Worm (Caenorhabditis elegans): ENCODE results near the gene sre-4.
A peak's percentile ranks its signal among the peaks of the same experiment; 100 is the strongest.
"Not testable (repeated sequence)": the region's sequence is repeated elsewhere in the genome, so short reads cannot be mapped to it uniquely, and the experiment has no call there.

sre-4 gene

DNA sequence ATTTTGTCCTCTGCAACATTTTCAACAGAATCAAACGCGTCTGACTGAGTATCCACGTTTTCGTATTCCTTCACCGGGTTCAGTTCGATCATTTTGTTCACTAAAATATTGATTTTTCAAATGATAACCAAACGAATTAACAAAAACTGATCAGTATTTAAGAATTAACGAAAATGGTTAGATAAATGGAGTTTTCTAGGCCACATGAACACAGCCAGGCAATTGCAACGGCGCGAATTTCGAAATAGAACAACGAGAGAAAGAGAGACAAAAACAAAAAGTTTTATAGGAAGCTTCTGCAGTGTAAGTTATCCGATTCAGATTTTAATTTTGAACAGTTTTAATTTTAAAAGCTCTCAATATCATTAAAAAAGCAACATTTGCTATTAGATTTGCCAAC is 7.1 kb downstream of the sre-4 start, which contains the start of gene sna-2:
TSS of gene sna-2 (minus strand) at position 100 of the 400 bp plus-strand sequence.
- TF ChIP-seq lin-35 (GFP tag; optimal IDR thresholded peaks at IDR 0.05) (peak in 1 of 3 experiments; percentile 83), dpff-1 (tag; optimal IDR thresholded peaks at IDR 0.05) (no peak), dpl-1 (GFP tag; optimal IDR thresholded peaks at IDR 0.05) (peak; percentile 60), F23B12.7 (tag; optimal IDR thresholded peaks at IDR 0.05; ENCODE audit: insufficient read depth) (no peak), snpc-4 (GFP tag; optimal IDR thresholded peaks at IDR 0.05) (no peak), snpc-4 (tag; optimal IDR thresholded peaks at IDR 0.05) (peak in 1 of 4 experiments; percentile 26), efl-1 (GFP tag; optimal IDR thresholded peaks at IDR 0.05) (peak; percentile 46), B0019.2 (GFP tag; conservative IDR thresholded peaks at IDR 0.05) (no peak), egl-44 (GFP tag; IDR thresholded peaks at IDR 0.05) (no peak), madf-6 (GFP tag; IDR thresholded peaks at IDR 0.05) (0 out of 2 replicates have a peak, but pooled peaks have one; percentile 27), ZK185.1 (tag; optimal IDR thresholded peaks at IDR 0.05; ENCODE audit: poor library complexity, severe bottlenecking) (no peak), lin-26 (GFP tag; IDR thresholded peaks at IDR 0.05) (no peak), ekl-4 (GFP tag; IDR thresholded peaks at IDR 0.05) (no peak), K11D2.4 (GFP tag; IDR thresholded peaks at IDR 0.05) (no peak), lin-54 (GFP tag; optimal IDR thresholded peaks at IDR 0.05) (peak; percentile 58), F57C9.4 (tag; optimal IDR thresholded peaks at IDR 0.05) (no peak), F49E8.2 (tag; optimal IDR thresholded peaks at IDR 0.05; ENCODE audit: insufficient read depth) (no peak)

DNA sequence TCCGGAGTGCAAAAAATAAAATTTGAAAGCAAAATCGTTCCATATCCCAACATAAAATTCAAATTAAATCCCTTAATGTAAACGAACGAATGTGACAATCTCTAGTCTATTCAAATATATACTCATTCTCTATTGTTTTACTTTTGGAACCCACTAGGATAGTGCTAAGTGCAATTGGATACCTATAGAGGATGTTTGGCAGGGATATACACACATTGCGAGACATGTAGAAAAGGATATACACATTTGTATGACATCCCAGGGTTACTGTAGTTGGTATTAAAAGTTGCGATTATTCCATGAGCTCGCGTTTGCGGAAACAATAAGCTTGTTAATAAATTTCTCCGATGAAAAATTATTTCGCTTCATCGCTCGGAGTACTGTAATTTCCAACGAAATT is 11.1 kb downstream of the sre-4 start:
- TF ChIP-seq gei-17 (GFP tag; optimal IDR thresholded peaks at IDR 0.05) = no peak
- no peak for TF ChIP-seq Y95B8A.8 (GFP tag; IDR thresholded peaks at IDR 0.05)
- TF ChIP-seq ets-4 (GFP tag; optimal IDR thresholded peaks at IDR 0.05) = no peak
- no peak for TF ChIP-seq nfya-1 (tag; optimal IDR thresholded peaks at IDR 0.05; ENCODE audit: borderline replicate concordance, insufficient read depth)
- no peak for TF ChIP-seq ztf-3 (GFP tag; optimal IDR thresholded peaks at IDR 0.05)
- no peak for TF ChIP-seq aptf-2 (GFP tag; conservative IDR thresholded peaks at IDR 0.05)
- no peak for TF ChIP-seq fkh-3 (tag; optimal IDR thresholded peaks at IDR 0.05)
- no peak for TF ChIP-seq mel-28 (tag; optimal IDR thresholded peaks at IDR 0.05; ENCODE audit: borderline replicate concordance)
- TF ChIP-seq B0261.1 (tag; optimal IDR thresholded peaks at IDR 0.05) = no peak
- TF ChIP-seq ztf-6 (GFP tag; IDR thresholded peaks at IDR 0.05) = no peak

DNA sequence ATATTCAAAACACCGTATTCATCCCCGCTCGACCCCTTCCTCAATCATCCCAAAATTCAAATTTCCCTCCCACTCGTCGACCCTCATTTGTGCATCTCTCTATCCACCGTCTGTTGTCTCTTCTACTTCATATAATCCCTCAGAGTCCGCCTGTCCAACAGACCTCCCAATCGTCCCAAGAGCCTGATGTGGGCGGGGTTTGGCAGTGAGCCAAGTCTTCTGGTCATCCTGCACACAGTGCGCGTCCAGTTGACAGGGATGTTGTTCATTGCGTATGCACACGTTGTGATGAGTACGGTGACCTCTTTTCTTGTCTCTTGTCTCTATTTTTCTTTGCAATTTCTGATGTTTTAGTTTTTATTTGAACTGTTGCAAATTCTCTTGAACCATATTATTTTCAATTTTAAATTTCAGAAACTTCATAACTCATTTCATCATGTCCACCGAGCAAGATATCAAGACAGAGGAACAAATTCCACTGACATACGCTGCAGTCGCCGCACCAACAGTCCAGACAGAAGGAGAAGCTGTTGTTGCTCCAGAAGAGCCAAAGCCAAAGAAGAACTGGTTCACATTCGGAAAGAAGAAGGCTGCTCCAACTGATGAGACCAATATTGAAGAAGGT is 12.4 kb downstream of the sre-4 start, which contains the start of gene cav-1:
TSS of gene cav-1 (plus strand) at position 415 of the 625 bp plus-strand sequence.
- TF ChIP-seq unc-62 (GFP tag; optimal IDR thresholded peaks at IDR 0.05) (peak; percentile 34), aptf-3 (GFP tag; IDR thresholded peaks at IDR 0.05) (no peak), aptf-2 (GFP tag; conservative IDR thresholded peaks at IDR 0.05) (0 out of 2 replicates have a peak, but pooled peaks have one; percentile 53)

DNA sequence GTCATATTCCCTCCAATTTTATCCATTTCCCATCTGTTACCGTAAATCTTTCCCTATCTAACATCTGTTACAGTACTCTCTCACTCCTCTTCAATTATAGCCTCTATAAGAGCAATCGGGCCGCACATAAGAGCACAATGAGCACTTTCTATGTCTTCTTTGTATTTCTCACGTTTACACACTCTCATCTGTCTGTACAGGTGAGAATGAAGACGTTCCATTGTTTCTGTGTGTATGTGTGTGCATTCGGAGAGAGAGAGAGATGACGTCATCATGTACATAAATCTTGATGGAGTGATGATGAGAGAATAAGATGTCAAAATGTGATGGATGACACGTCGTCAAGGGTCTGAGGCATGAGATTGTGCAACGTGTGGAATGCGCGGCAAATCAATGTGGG is 13.8 kb downstream of the sre-4 start:
- TF ChIP-seq unc-62 (GFP tag; optimal IDR thresholded peaks at IDR 0.05) (peak; percentile 95), lin-40 (tag; optimal IDR thresholded peaks at IDR 0.05) (no peak)

DNA sequence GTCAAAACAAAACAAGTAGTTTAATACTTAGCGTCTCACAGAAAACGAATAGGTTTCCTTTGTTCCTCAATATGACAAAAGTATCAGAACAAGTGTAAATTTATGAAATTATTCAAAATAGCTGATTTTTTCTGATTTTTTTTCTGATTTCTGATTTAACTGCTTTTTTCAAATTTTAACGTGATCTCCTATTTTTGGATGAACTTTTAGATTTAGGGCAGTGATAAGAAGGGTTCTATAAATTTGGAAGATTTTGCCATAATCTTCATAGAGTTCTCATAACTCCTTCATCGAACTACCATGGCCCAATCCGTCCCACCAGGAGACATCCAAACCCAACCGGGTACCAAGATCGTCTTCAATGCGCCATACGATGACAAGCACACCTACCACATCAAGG is 14.8 kb downstream of the sre-4 start, which contains the start of gene msp-78:
TSS of gene msp-78 (plus strand) at position 301 of the 400 bp plus-strand sequence.
- TF ChIP-seq sdz-38 (tag; optimal IDR thresholded peaks at IDR 0.05); ets-4 (GFP tag; optimal IDR thresholded peaks at IDR 0.05); ztf-28 (GFP tag; IDR thresholded peaks at IDR 0.05): not testable (repeated sequence)

All from whole organism, young adult.